Fruit fly (Drosophila melanogaster) whole organism, adult: ENCODE results near the gene CG42564.
A peak's percentile ranks its signal among the peaks of the same experiment; 100 is the strongest.

ENCODE experiments used
- pad ChIP-seq: fragments of 200-800 bp; sonication (Bioruptor generic); optimal IDR thresholded peaks from 3 replicates; lab custom pipeline; 2017; ENCODE audit warnings: missing biosample characterization, missing genetic modification characterization, mild to moderate bottlenecking, moderate library complexity, missing genetic modification reagents
- toe ChIP-seq: fragments of 200-800 bp; sonication (Bioruptor generic); optimal IDR thresholded peaks from 2 replicates; lab custom pipeline; 2016; ENCODE audit warnings: missing biosample characterization, missing genetic modification characterization

DNA sequence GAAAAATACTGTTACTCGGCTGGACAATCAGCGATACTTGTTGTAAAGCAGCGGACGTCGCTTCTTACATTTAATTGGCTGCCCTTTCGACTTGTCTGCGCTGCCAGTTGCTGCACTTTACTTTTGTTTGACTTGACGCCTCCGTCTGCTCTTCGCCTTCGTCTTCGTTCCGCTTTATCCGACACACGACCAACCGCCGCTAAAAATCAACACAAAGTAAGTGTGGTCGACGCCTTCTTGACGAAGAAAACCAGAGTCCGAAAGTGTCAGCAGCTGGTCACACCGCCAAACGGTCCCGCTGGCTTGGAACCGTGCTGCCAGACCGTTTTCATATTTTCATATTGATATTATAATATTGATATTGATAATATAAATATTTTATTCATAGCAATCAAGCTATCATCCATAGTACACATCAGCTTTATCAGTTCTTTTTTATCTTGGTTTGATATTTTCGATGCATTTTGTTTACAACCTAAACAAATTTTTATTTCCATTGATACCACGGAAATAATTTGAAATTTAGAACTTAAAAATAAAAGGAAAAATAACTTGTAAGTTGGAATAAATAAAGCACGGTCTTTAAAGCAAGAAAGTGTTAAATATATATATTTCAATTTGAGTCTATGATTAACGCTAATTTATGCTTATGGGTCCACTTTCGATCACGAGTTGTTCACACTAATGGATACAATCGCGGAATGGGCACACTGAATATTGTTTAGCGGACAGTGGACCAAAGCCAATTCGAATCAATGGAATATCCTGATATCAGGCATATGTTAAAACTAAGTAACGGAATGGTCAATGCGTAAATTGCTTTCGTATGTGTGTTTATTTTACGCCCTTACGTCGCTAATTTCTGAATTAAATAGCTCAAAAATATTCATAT is 31.6 kb downstream of the CG42564 start, which contains the start of gene Dmtn:
- peak; percentile 67 for TF ChIP-seq toe
- no peak for TF ChIP-seq pad (GFP tag; lab: Kevin White, UChicago)
